Worm (Caenorhabditis elegans) whole organism, midembryonic: ENCODE results near the gene Y16E11A.4.
"Not testable (repeated sequence)": the region's sequence is repeated elsewhere in the genome, so short reads cannot be mapped to it uniquely, and the experiment has no call there.

Experiments used
- T22C8.4 ChIP-seq: fragments of 200-800 bp; sonication (Bioruptor generic); IDR thresholded peaks from 2 replicates; pipeline ENCODE4 v1.3.6; 2022; ENCODE audit warnings: missing genetic modification characterization, missing compliant biosample characterization
- cog-1 ChIP-seq: sonication (generic microtip); optimal IDR thresholded peaks from 2 replicates; lab custom pipeline; 2016; ENCODE audit warnings: missing genetic modification characterization, missing compliant biosample characterization
- flt-1 ChIP-seq: fragments of 200-800 bp; sonication (Bioruptor generic); IDR thresholded peaks from 2 replicates; pipeline ENCODE4 v1.3.6; 2022; ENCODE audit warnings: missing genetic modification characterization, missing compliant biosample characterization
- klf-2 ChIP-seq: fragments of 200-800 bp; sonication (Bioruptor generic); conservative IDR thresholded peaks from 2 replicates; pipeline ENCODE4 v1.3.6; 2022; ENCODE audit warnings: missing genetic modification reagents, missing genetic modification characterization, missing compliant biosample characterization
- med-1 ChIP-seq: sonication (generic microtip); optimal IDR thresholded peaks from 2 replicates; lab custom pipeline; 2017; ENCODE audit warnings: missing genetic modification characterization, mild to moderate bottlenecking, missing compliant biosample characterization, antibody characterized with exemption, missing genetic modification reagents; ENCODE audit not compliant: insufficient read depth
- ref-1 ChIP-seq: fragments of 200-800 bp; sonication (Bioruptor generic); conservative IDR thresholded peaks from 2 replicates; pipeline ENCODE4 v1.3.6; 2022; ENCODE audit warnings: missing genetic modification reagents, missing genetic modification characterization, missing compliant biosample characterization
- tab-1 ChIP-seq: fragments of 200-800 bp; sonication (Bioruptor generic); IDR thresholded peaks from 2 replicates; pipeline ENCODE4 v1.3.6; 2022; ENCODE audit warnings: missing genetic modification characterization, missing compliant biosample characterization
- ztf-29 ChIP-seq: fragments of 200-800 bp; sonication (Bioruptor generic); IDR thresholded peaks from 2 replicates; pipeline ENCODE4 v1.3.6; 2022; ENCODE audit warnings: missing genetic modification reagents, missing genetic modification characterization, missing compliant biosample characterization

DNA sequence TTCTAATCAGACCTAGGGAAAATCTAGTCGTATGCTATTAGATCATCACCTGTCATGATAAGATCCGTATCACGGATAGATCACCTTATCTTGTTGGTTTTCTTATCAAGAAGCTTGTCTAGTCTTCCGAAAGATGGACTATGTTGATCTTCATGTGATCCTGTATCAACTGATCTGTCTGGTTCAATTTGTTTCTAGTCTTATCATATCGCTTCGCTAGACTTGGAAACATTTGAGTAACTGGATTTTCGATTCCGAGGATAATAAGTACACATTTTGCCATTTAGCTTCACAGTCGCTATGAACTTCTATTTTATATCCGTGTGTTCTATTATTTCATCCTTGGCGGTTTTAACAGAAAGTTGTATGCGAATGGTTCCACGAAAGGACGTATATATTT lies 38.7 kb upstream of the Y16E11A.4 start, which contains the start of gene ZK250.2:
- TF ChIP-seq klf-2 (GFP tag; lab: Robert Waterston, UW); tab-1; ref-1 (GFP tag; lab: Robert Waterston, UW); ztf-29 (GFP tag; lab: Robert Waterston, UW); flt-1 (GFP tag; lab: Robert Waterston, UW); cog-1 (tag; lab: Kevin White, UChicago); med-1 (GFP tag; lab: Kevin White, UChicago); T22C8.4: not testable (repeated sequence)
